Fruit fly (Drosophila melanogaster): Measurements from ENCODE around the gene CG13931.

DNA sequence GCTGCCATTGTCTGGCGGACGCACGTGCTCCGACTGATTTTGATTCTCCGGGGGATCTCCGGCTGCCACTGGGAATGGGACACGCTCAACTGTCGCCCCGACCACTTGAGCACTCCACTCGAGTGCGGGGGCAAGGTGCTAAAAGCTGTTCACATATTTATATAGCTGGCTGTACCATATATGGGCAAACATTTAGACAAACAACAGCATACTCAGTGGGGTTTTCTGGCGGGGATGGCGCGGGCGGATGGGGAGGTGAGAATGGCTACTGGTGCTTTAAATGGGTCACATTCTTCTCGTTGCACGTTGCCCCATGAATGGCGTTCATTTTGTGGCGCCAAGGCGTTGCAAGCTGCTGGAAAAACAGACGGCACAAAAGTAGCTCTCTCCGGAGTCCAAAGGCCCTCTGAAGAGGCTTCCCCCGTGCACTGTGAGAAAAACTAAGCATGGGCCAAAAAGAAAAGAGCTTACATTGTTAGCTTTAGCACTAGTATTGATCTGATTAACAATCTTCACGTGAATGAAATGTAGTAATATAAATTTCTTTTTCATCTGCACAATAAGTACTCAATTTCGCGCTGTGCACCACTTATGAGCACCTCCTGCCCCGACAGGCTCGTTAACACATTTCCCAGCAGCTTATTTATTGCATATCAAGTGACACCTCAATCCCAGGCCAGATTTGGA is 11.3 kb downstream of the CG13931 start:
- no peak for TF ChIP-seq psq (optimal IDR thresholded peaks at IDR 0.05)
- no peak for TF ChIP-seq pan (optimal IDR thresholded peaks at IDR 0.05)
- no peak for TF ChIP-seq CG8478 (optimal IDR thresholded peaks at IDR 0.05)
- no peak for TF ChIP-seq EcR (GFP tag; optimal IDR thresholded peaks at IDR 0.05)
